Fruit fly (Drosophila melanogaster): ENCODE measurements around the gene CG12075.

DNA sequence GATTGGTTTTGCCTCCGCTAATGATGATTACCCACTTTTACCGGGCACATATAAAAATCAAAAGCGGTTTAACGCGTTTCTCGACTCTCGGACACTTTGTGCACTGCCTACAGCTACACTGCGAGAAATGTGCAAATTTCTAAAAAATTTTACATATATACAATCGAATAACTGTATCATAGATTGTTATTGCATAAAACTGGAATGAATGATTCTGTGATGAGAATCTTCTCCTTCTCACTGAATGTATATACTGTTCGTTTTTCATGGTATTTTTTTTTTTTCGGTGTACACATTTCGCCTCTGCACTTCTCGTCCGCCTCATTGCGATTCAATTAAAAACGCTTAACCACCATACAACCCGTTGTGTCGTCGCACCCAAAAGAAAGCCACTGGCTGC lies 23.1 kb downstream of the CG12075 start:
- peak; percentile 86 for TF ChIP-seq Hnf4 (GFP tag; optimal IDR thresholded peaks at IDR 0.05)
- peak; percentile 73 for TF ChIP-seq psq (GFP tag; optimal IDR thresholded peaks at IDR 0.05)
- no peak for TF ChIP-seq Dif (GFP tag; optimal IDR thresholded peaks at IDR 0.05; ENCODE audit: partially characterized antibody)
- peak; percentile 81 for TF ChIP-seq HLH106 (tag; optimal IDR thresholded peaks at IDR 0.05)
- no peak for TF ChIP-seq Rel (GFP tag; optimal IDR thresholded peaks at IDR 0.05)
- peak; percentile 43 for TF ChIP-seq Rel (tag; optimal IDR thresholded peaks at IDR 0.05)
- peak; percentile 85 for TF ChIP-seq fru (GFP tag; optimal IDR thresholded peaks at IDR 0.05)
- TF ChIP-seq GATAd (GFP tag; optimal IDR thresholded peaks at IDR 0.05), result peak; percentile 25
- TF ChIP-seq dl (GFP tag; optimal IDR thresholded peaks at IDR 0.05; ENCODE audit: insufficient read depth in 1 of 2, partially characterized antibody in 2 of 2), result no peak
- no peak for TF ChIP-seq Abd-B (GFP tag; optimal IDR thresholded peaks at IDR 0.05)
- TF ChIP-seq sv (GFP tag; optimal IDR thresholded peaks at IDR 0.05), result no peak
- TF ChIP-seq Dfd (GFP tag; optimal IDR thresholded peaks at IDR 0.05), result no peak
- TF ChIP-seq Myc (optimal IDR thresholded peaks at IDR 0.05), result no peak
- TF ChIP-seq Hr78 (GFP tag; optimal IDR thresholded peaks at IDR 0.05), result no peak
